Worm (Caenorhabditis elegans): ENCODE measurements around the gene R03H10.1.

- no peak for TF ChIP-seq elt-3 (tag; optimal IDR thresholded peaks at IDR 0.05)
- no peak for TF ChIP-seq lin-13 (tag; optimal IDR thresholded peaks at IDR 0.05)
- TF ChIP-seq lsy-2 (tag; optimal IDR thresholded peaks at IDR 0.05): no peak
- no peak for TF ChIP-seq elt-1 (tag; optimal IDR thresholded peaks at IDR 0.05; ENCODE audit: borderline replicate concordance, insufficient read depth)
- no peak for TF ChIP-seq mep-1 (tag; optimal IDR thresholded peaks at IDR 0.05)
- TF ChIP-seq unc-62 (GFP tag; optimal IDR thresholded peaks at IDR 0.05): peak; percentile 29
- TF ChIP-seq mab-5 (tag; optimal IDR thresholded peaks at IDR 0.05): no peak
- no peak for TF ChIP-seq cnd-1 (tag; optimal IDR thresholded peaks at IDR 0.05)
- no peak for TF ChIP-seq nhr-12 (tag; optimal IDR thresholded peaks at IDR 0.05)
- TF ChIP-seq nhr-237 (tag; optimal IDR thresholded peaks at IDR 0.05): no peak
Observed at ce11 chrII:4183979-4184378, 3.9 kb downstream of the R03H10.1 start.

Measured in whole organism, mixed stage, embryonic.